Worm (Caenorhabditis elegans): ENCODE measurements around the gene Y70G10A.3.

DNA sequence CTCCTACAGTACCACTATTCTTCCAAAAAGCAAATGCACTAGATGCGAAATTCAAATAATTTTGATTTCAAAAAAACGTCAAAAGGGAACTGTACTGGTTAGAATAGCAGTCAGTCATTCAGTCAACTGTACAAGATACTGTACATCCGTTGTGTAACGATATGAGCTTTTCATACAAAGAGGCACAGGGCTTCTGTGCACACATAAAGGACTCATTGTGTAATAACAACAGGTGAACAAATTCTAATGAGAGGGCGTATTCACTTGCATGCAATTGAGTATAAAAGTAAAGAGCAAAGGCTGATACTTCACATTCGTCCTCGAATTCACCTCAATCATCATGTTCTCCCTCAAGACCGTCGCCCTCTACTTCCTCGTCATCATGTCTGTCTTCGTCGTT is 41.5 kb upstream of the Y70G10A.3 start, which contains the start of gene dod-6:
- TF ChIP-seq pes-1 (GFP tag; IDR thresholded peaks at IDR 0.05), result no peak
- no peak for TF ChIP-seq ceh-13 (GFP tag; optimal IDR thresholded peaks at IDR 0.05)
- no peak for TF ChIP-seq ama-1 (optimal IDR thresholded peaks at IDR 0.05)
- no peak for TF ChIP-seq flt-1 (GFP tag; IDR thresholded peaks at IDR 0.05)
- TF ChIP-seq hmg-4 (GFP tag; optimal IDR thresholded peaks at IDR 0.05), result no peak
- TF ChIP-seq F13C5.2 (tag; optimal IDR thresholded peaks at IDR 0.05), result no peak
- TF ChIP-seq tra-4 (tag; optimal IDR thresholded peaks at IDR 0.05), result no peak
- TF ChIP-seq B0310.2 (tag; optimal IDR thresholded peaks at IDR 0.05), result no peak
- no peak for TF ChIP-seq sea-1 (GFP tag; conservative IDR thresholded peaks at IDR 0.05)
- no peak for TF ChIP-seq tbx-37 (GFP tag; conservative IDR thresholded peaks at IDR 0.05)
- TF ChIP-seq aly-1 (tag; optimal IDR thresholded peaks at IDR 0.05), result no peak
